Worm (Caenorhabditis elegans): Measurements from ENCODE around the gene fbxa-71.
A peak's percentile ranks its signal among the peaks of the same experiment; 100 is the strongest.

Gene fbxa-71

DNA sequence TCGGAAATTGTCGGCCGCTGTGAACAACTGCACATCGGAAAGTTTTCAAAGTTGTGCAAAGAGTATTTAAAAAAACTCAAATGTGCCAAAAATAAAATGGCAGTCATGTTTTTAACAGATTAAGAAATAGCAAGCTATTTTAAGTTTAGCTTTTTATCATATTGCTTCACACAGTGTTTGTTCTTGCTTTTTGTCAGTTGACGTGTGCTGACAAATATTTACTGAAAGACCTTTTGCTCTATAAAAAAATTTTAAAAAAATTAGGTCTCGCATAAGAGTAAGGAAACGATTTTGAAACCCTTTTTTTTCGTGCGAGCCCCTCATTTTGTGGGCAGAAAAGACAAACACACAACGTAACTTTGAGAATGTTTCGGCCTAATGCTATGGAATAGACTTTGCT is at the start of gene fbxa-71:
fbxa-71 (plus strand) TSS at position 301 of the 400 bp plus-strand sequence.
- TF ChIP-seq tbx-2 (tag; optimal IDR thresholded peaks at IDR 0.05) (no peak), ztf-4 (tag; optimal IDR thresholded peaks at IDR 0.05) (no peak), ceh-9 (tag; optimal IDR thresholded peaks at IDR 0.05) (no peak), jun-1 (tag; optimal IDR thresholded peaks at IDR 0.05) (no peak), egl-5 (tag; optimal IDR thresholded peaks at IDR 0.05) (no peak), daf-12 (tag; optimal IDR thresholded peaks at IDR 0.05) (no peak), zag-1 (tag; optimal IDR thresholded peaks at IDR 0.05) (no peak), ceh-28 (tag; optimal IDR thresholded peaks at IDR 0.05) (no peak), fkh-2 (tag; optimal IDR thresholded peaks at IDR 0.05) (no peak), egl-27 (tag; optimal IDR thresholded peaks at IDR 0.05) (no peak), eor-1 (tag; optimal IDR thresholded peaks at IDR 0.05) (no peak), ceh-16 (tag; optimal IDR thresholded peaks at IDR 0.05) (no peak)

DNA sequence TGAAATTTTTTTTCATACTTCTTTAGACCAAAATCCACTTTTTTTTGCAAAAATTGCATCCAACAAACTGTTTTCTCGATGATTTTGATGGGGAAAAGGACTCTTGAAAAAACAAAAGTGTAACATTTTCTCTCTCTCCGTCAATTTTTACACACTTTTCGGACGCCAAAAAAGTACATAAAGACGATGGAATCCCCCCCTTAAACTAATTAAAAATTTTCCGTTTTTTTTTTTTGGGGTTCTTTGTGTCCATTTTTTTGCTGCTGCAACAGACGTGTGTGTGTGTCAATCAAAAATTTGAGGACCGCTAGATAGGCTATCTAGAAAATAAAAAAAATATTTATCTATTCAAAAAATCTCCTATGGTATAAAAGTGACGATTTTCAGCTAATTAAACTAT is 47.8 kb upstream of the fbxa-71 start, which contains the start of gene C39B5.5:
C39B5.5 (plus strand) TSS at position 301 of the 400 bp plus-strand sequence.
- TF ChIP-seq elt-2 (tag; optimal IDR thresholded peaks at IDR 0.05) (no peak), elt-1 (tag; optimal IDR thresholded peaks at IDR 0.05) (no peak), nhr-76 (tag; optimal IDR thresholded peaks at IDR 0.05) (no peak), daf-12 (tag; optimal IDR thresholded peaks at IDR 0.05) (no peak), lsy-12 (tag; optimal IDR thresholded peaks at IDR 0.05) (no peak), unc-39 (tag; optimal IDR thresholded peaks at IDR 0.05) (no peak), egl-5 (tag; optimal IDR thresholded peaks at IDR 0.05) (no peak), tbx-2 (tag; optimal IDR thresholded peaks at IDR 0.05) (no peak), ceh-16 (tag; optimal IDR thresholded peaks at IDR 0.05) (no peak), ama-1 (optimal IDR thresholded peaks at IDR 0.05) (no peak), ceh-82 (tag; optimal IDR thresholded peaks at IDR 0.05) (no peak), mml-1 (tag; optimal IDR thresholded peaks at IDR 0.05) (no peak), skn-1 (tag; optimal IDR thresholded peaks at IDR 0.05) (no peak), nhr-11 (tag; optimal IDR thresholded peaks at IDR 0.05) (no peak)

DNA sequence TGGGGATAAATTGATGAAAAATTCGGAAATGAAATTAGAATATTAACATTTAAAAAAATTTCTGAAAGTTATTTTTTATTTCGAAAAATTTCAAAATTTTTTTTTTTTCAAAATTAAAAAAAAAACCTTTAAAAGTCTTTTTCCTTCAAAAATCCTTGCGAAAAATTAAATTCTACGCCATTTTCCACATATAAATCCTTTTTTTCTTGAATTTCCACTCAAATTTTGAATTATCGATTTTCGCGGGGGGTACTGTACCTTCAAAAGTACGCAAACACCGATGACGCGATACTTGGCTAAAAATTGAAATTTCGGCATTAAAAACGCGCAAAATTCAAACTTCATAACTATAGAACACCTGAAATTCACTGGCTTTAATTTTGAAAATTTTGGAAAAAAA is 45.0 kb upstream of the fbxa-71 start:
- no peak for TF ChIP-seq egl-27 (tag; optimal IDR thresholded peaks at IDR 0.05)
- TF ChIP-seq nhr-76 (tag; optimal IDR thresholded peaks at IDR 0.05) = no peak

DNA sequence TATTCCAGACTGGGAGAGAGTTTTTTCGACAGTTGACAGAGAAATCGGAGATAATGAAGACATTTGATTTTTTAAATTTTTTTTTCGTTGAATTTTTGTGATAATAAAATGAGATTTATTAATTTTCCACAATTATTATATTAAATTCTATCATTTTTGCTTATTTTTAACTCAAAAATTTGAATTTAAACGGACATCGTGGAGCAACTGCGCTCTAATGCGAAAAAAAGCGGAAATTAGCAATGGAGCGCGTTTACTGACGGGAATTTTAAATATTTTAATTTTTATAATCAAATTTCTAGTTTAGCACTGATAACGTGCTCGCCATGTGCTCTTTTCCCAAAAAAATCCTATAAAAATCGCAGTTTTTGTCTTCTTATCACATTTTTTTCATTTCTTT is 44.5 kb upstream of the fbxa-71 start, which contains the start of gene C39B5.14:
C39B5.14 (plus strand) TSS at position 301 of the 400 bp plus-strand sequence.
- TF ChIP-seq nhr-11 (tag; optimal IDR thresholded peaks at IDR 0.05) (no peak), elt-2 (tag; optimal IDR thresholded peaks at IDR 0.05) (peak; percentile 56)

DNA sequence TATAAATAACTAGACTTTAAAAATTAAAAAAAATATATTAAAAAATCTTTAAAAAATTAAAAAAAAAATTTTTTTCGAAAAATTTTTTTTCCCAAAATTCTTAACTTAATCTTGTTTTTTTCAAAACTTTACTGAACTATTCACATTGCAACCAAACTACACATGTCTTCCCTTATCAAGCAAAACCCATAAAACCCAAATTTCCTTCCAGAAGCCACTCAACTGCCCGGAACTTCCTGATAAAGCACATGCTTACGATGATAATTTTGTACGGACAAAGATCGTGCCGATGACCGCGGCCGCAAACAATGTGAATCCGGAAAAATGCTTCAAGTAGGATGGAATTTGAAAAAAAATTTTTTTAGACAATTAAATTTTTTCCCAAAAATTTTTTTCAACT is 43.3 kb upstream of the fbxa-71 start:
- no peak for TF ChIP-seq nhr-237 (tag; optimal IDR thresholded peaks at IDR 0.05)
- TF ChIP-seq elt-2 (tag; optimal IDR thresholded peaks at IDR 0.05) = peak; percentile 70
- peak; percentile 23 for TF ChIP-seq pqm-1 (tag; optimal IDR thresholded peaks at IDR 0.05)

DNA sequence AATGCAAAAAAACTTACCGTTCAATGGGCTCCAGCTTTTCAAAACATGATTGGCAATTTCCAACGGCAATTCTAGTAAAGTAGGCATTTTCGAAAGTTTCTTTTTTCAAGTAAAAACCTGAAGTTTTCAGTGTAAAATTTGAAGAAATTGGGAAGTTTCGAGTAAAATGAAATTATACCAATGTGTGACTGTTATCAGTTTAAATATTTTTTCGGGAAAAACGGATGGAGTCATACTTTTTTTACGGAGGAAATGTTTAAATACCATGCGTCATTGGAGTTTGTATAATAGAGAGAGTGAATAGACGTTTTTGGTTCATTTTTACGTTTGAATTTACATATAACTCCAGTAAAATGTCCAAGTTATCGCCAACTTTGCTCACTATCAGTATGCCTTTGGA is 36.2 kb upstream of the fbxa-71 start, which contains the start of gene fbxa-12:
fbxa-12 (plus strand) TSS at position 301 of the 400 bp plus-strand sequence.
- TF ChIP-seq ama-1 (optimal IDR thresholded peaks at IDR 0.05) = no peak
- no peak for TF ChIP-seq ceh-16 (tag; optimal IDR thresholded peaks at IDR 0.05)
- TF ChIP-seq tbx-2 (tag; optimal IDR thresholded peaks at IDR 0.05) = no peak

DNA sequence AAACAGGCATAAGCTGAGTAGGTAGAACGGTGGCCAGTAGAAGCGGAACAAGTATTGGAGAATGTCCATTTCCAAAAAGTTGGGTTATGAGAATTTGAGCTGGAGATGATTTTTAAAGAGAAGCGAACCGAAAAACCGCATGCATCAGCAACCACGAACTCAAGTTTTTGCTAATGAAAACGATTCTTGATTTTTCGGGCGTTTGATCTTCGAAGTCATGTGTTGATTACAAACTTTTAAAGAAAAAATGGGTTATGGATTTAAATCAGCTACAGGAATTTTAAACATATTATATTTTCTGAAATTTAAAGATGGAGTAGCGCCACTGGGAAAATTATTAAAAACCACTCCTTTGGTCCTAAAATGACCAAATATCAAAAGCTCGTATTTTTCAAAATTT is 31.7 kb upstream of the fbxa-71 start, which contains the start of gene srd-65:
srd-65 (minus strand) TSS at position 101 of the 400 bp plus-strand sequence.
- TF ChIP-seq daf-12 (tag; optimal IDR thresholded peaks at IDR 0.05) (no peak), fos-1 (tag; optimal IDR thresholded peaks at IDR 0.05) (no peak), pqm-1 (tag; optimal IDR thresholded peaks at IDR 0.05) (no peak), mdl-1 (tag; optimal IDR thresholded peaks at IDR 0.05) (no peak), snpc-4 (tag; optimal IDR thresholded peaks at IDR 0.05) (no peak), pha-4 (tag; optimal IDR thresholded peaks at IDR 0.05) (no peak), ztf-11 (tag; optimal IDR thresholded peaks at IDR 0.05) (no peak)

DNA sequence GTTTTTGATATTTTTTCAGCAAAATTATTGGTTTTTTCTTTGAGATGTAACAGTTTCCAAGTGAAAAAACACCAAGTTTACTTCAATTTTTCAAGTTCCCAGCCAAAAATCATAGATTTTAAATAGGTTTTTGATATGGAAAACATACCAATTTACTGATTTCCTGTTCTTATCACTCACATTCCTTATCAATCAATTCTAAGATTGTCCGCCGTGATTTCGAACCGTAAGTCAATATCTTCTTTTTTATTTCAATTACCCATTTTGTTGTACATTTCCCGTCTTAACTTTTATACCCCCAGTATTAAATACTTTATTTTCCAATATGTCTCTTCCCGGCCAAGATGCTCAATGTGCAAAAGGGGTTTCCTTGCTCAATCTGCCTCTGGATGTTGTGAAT is 31.1 kb upstream of the fbxa-71 start, which contains the start of gene fbxa-38:
fbxa-38 (plus strand) TSS at position 195 of the 400 bp plus-strand sequence.
- TF ChIP-seq nhr-76 (tag; optimal IDR thresholded peaks at IDR 0.05) = no peak
- no peak for TF ChIP-seq skn-1 (tag; optimal IDR thresholded peaks at IDR 0.05)
- no peak for TF ChIP-seq nhr-25 (tag; optimal IDR thresholded peaks at IDR 0.05)
- no peak for TF ChIP-seq eor-1 (tag; optimal IDR thresholded peaks at IDR 0.05)
- no peak for TF ChIP-seq elt-2 (tag; optimal IDR thresholded peaks at IDR 0.05)
- TF ChIP-seq nhr-67 (tag; optimal IDR thresholded peaks at IDR 0.05) = no peak
- TF ChIP-seq ztf-4 (tag; optimal IDR thresholded peaks at IDR 0.05) = no peak
- TF ChIP-seq nhr-237 (tag; optimal IDR thresholded peaks at IDR 0.05) = no peak
- no peak for TF ChIP-seq nhr-43 (tag; optimal IDR thresholded peaks at IDR 0.05; ENCODE audit: poor library complexity, severe bottlenecking)
- TF ChIP-seq fkh-2 (tag; optimal IDR thresholded peaks at IDR 0.05) = no peak
- TF ChIP-seq pqm-1 (tag; optimal IDR thresholded peaks at IDR 0.05) = no peak
- no peak for TF ChIP-seq ZK546.5 (tag; optimal IDR thresholded peaks at IDR 0.05)
- TF ChIP-seq unc-62 (GFP tag; optimal IDR thresholded peaks at IDR 0.05) = no peak
- TF ChIP-seq daf-12 (tag; optimal IDR thresholded peaks at IDR 0.05) = no peak
- TF ChIP-seq tbx-2 (tag; optimal IDR thresholded peaks at IDR 0.05) = no peak
